Worm (Caenorhabditis elegans): ENCODE results near the gene srh-250.

- TF ChIP-seq nhr-6 (tag; optimal IDR thresholded peaks at IDR 0.05) (no peak), ceh-16 (tag; optimal IDR thresholded peaks at IDR 0.05) (no peak), mdl-1 (tag; optimal IDR thresholded peaks at IDR 0.05) (no peak), elt-3 (tag; optimal IDR thresholded peaks at IDR 0.05) (no peak), elt-1 (tag; optimal IDR thresholded peaks at IDR 0.05) (no peak), ZK546.5 (tag; optimal IDR thresholded peaks at IDR 0.05) (no peak), lin-39 (tag; optimal IDR thresholded peaks at IDR 0.05) (no peak), ama-1 (optimal IDR thresholded peaks at IDR 0.05) (no peak), nhr-25 (tag; optimal IDR thresholded peaks at IDR 0.05) (no peak), nhr-23 (tag; optimal IDR thresholded peaks at IDR 0.05) (no peak), ztf-11 (tag; optimal IDR thresholded peaks at IDR 0.05) (no peak), snpc-4 (tag; optimal IDR thresholded peaks at IDR 0.05) (no peak), sem-4 (tag; optimal IDR thresholded peaks at IDR 0.05) (no peak), nhr-77 (tag; optimal IDR thresholded peaks at IDR 0.05) (no peak)
Measured at ce11 chrII:3908135-3908534, 29.7 kb downstream of the srh-250 start.

Measured in whole organism, L2 larva.